Worm (Caenorhabditis elegans): ENCODE data around the gene clp-1.

clp-1 gene

DNA sequence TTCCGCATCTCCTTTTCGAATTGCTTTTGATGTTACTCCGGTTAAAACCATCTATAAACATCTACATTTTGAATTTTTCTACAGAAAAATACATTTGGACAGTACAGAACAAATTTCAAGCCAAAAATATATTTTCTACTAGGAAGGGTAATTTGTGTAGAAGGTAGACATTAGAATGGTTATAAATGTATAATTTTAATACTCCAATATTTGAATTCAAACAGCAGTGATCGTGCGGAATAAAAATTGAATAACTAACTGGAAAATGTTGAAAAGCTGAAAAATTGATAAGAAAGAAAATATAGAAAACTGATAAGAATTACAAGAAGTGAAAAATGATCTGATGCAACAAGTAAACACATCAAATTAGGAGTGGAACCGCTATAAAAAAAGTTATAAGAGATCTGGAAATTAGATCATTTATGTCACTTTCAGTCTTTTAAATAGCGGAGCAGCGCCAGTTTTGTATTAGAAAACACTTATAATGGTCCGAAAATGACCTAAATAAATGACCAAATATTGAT, 32.7 kb upstream of the clp-1 start, which contains the start of gene gsto-1:
Gene gsto-1, minus strand, starts transcription at position 51 of the 524 bp plus-strand sequence.
- TF ChIP-seq ceh-2 (tag; optimal IDR thresholded peaks at IDR 0.05) (no peak), ceh-31 (tag; optimal IDR thresholded peaks at IDR 0.05) (no peak), ets-4 (tag; optimal IDR thresholded peaks at IDR 0.05) (no peak), ttx-3 (tag; optimal IDR thresholded peaks at IDR 0.05) (no peak), unc-42 (tag; optimal IDR thresholded peaks at IDR 0.05) (no peak)

DNA sequence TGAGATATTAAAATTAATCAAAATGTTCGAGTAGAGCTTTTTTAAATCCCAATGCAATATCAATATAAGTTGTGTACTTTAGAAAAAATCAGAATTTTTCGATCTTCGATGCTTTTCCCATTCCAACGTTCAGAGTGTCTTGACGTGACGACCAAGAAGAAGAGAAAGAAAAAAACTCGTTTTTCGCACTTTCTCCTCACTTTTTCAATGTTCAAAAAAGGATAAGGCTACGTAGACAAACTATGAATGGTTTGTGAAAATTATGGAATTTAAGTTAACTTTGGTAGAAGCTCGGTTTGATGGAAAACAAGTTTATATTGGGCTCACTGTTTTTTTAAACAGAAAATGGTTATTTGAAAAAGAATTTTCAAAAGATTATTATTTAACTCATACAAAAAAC, 32.1 kb upstream of the clp-1 start:
- TF ChIP-seq npax-4 (tag; optimal IDR thresholded peaks at IDR 0.05) (no peak), unc-55 (GFP tag; optimal IDR thresholded peaks at IDR 0.05) (no peak), unc-3 (GFP tag; conservative IDR thresholded peaks at IDR 0.05) (no peak), unc-3 (tag; optimal IDR thresholded peaks at IDR 0.05) (no peak), pqm-1 (tag; optimal IDR thresholded peaks at IDR 0.05) (no peak), dve-1 (tag; optimal IDR thresholded peaks at IDR 0.05) (no peak), ztf-16 (tag; optimal IDR thresholded peaks at IDR 0.05) (no peak), syd-9 (tag; optimal IDR thresholded peaks at IDR 0.05) (no peak), pat-9 (tag; optimal IDR thresholded peaks at IDR 0.05) (no peak), elt-2 (tag; optimal IDR thresholded peaks at IDR 0.05) (no peak), ttx-3 (tag; optimal IDR thresholded peaks at IDR 0.05) (no peak), pha-2 (tag; optimal IDR thresholded peaks at IDR 0.05) (no peak), mec-3 (tag; optimal IDR thresholded peaks at IDR 0.05; ENCODE audit: borderline replicate concordance) (no peak), ceh-2 (tag; optimal IDR thresholded peaks at IDR 0.05) (no peak), F13H6.1 (tag; optimal IDR thresholded peaks at IDR 0.05) (no peak), ceh-45 (GFP tag; IDR thresholded peaks at IDR 0.05) (no peak), ets-4 (tag; optimal IDR thresholded peaks at IDR 0.05) (no peak), nhr-11 (tag; optimal IDR thresholded peaks at IDR 0.05) (no peak), che-1 (tag; optimal IDR thresholded peaks at IDR 0.05) (no peak), pha-4 (tag; optimal IDR thresholded peaks at IDR 0.05) (no peak)

ce11 chrIII:7948802-7949201, 31.0 kb upstream of the clp-1 start, which contains the start of gene col-90:
Gene col-90 (plus strand): TSS chrIII:7948838.
- TF ChIP-seq tbx-2 (tag; optimal IDR thresholded peaks at IDR 0.05) = no peak
- TF ChIP-seq ceh-19 (GFP tag; optimal IDR thresholded peaks at IDR 0.05) = no peak
- no peak for TF ChIP-seq ceh-18 (tag; optimal IDR thresholded peaks at IDR 0.05)
- no peak for TF ChIP-seq hlh-13 (GFP tag; optimal IDR thresholded peaks at IDR 0.05)
- TF ChIP-seq F13H6.1 (tag; optimal IDR thresholded peaks at IDR 0.05) = no peak
- TF ChIP-seq K02D7.2 (tag; optimal IDR thresholded peaks at IDR 0.05) = no peak
- TF ChIP-seq nfya-1 (tag; optimal IDR thresholded peaks at IDR 0.05) = no peak
- no peak for TF ChIP-seq ceh-14 (tag; optimal IDR thresholded peaks at IDR 0.05)
- TF ChIP-seq ahr-1 (tag; optimal IDR thresholded peaks at IDR 0.05) = no peak
- TF ChIP-seq ceh-2 (tag; optimal IDR thresholded peaks at IDR 0.05) = no peak
- no peak for TF ChIP-seq dmd-4 (tag; optimal IDR thresholded peaks at IDR 0.05; ENCODE audit: borderline replicate concordance)
- no peak for TF ChIP-seq unc-55 (GFP tag; optimal IDR thresholded peaks at IDR 0.05)
- no peak for TF ChIP-seq sox-4 (tag; optimal IDR thresholded peaks at IDR 0.05)
- TF ChIP-seq ceh-9 (tag; optimal IDR thresholded peaks at IDR 0.05) = no peak
- TF ChIP-seq unc-42 (tag; optimal IDR thresholded peaks at IDR 0.05) = no peak
- TF ChIP-seq zip-5 (tag; optimal IDR thresholded peaks at IDR 0.05) = no peak

DNA sequence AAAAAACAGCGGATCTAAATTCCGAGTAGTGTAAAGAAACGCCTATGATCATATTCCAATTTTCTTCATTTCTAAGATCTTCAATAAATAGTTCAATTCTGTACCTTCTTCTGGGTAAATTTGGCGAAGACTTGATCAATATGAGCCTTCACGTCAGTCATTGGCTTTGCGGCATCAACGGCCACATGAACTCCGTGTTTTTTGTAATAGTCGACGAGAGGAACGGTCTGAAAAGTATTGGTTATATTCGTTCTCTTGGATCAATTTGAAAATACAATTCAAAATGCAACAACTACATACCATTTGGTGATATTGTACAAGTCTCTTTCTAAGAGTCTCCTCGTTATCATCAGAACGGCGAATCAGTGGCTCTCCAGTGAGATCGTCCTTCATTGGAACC, 29.3 kb upstream of the clp-1 start:
- TF ChIP-seq elt-4 (tag; optimal IDR thresholded peaks at IDR 0.05) = no peak
- TF ChIP-seq elt-2 (tag; optimal IDR thresholded peaks at IDR 0.05) = no peak
- TF ChIP-seq ceh-45 (GFP tag; IDR thresholded peaks at IDR 0.05) = no peak
- TF ChIP-seq ceh-34 (tag; optimal IDR thresholded peaks at IDR 0.05) = no peak
- TF ChIP-seq ama-1 (optimal IDR thresholded peaks at IDR 0.05) = no peak
- no peak for TF ChIP-seq mec-3 (tag; optimal IDR thresholded peaks at IDR 0.05; ENCODE audit: borderline replicate concordance)
- no peak for TF ChIP-seq nfya-1 (tag; optimal IDR thresholded peaks at IDR 0.05)
- no peak for TF ChIP-seq fkh-6 (tag; optimal IDR thresholded peaks at IDR 0.05)
- TF ChIP-seq ahr-1 (tag; optimal IDR thresholded peaks at IDR 0.05) = no peak
- TF ChIP-seq unc-86 (tag; optimal IDR thresholded peaks at IDR 0.05) = no peak
- no peak for TF ChIP-seq unc-55 (GFP tag; optimal IDR thresholded peaks at IDR 0.05)
- TF ChIP-seq gmeb-2 (tag; optimal IDR thresholded peaks at IDR 0.05) = no peak
- no peak for TF ChIP-seq rnt-1 (tag; optimal IDR thresholded peaks at IDR 0.05)
- TF ChIP-seq hlh-13 (GFP tag; optimal IDR thresholded peaks at IDR 0.05) = no peak
- no peak for TF ChIP-seq odd-2 (tag; optimal IDR thresholded peaks at IDR 0.05)
- no peak for TF ChIP-seq pha-4 (tag; optimal IDR thresholded peaks at IDR 0.05)
